Fruit fly (Drosophila melanogaster) whole organism, adult: ENCODE results near the gene obe.

ENCODE experiments used
- CG11617 ChIP-seq: fragments of 200-800 bp; sonication (Bioruptor generic); optimal IDR thresholded peaks from 2 replicates; lab custom pipeline; 2017; ENCODE audit warnings: mild to moderate bottlenecking, missing biosample characterization, missing genetic modification reagents, missing genetic modification characterization
- CG1620 ChIP-seq: fragments of 200-800 bp; sonication (Bioruptor generic); optimal IDR thresholded peaks from 2 replicates; lab custom pipeline; 2016; ENCODE audit warnings: missing biosample characterization, missing genetic modification characterization
- CG33017 ChIP-seq: fragments of 200-800 bp; sonication (Bioruptor generic); optimal IDR thresholded peaks from 2 replicates; lab custom pipeline; 2018; ENCODE audit warnings: missing biosample characterization, mild to moderate bottlenecking, missing genetic modification characterization, moderate library complexity
- Clk ChIP-seq: fragments of 200-800 bp; sonication (Bioruptor generic); optimal IDR thresholded peaks from 2 replicates; lab custom pipeline; 2017; ENCODE audit warnings: missing biosample characterization, missing genetic modification characterization
- Crg-1 ChIP-seq: fragments of 200-800 bp; sonication (Bioruptor generic); optimal IDR thresholded peaks from 2 replicates; lab custom pipeline; 2016; ENCODE audit warnings: missing biosample characterization, missing genetic modification characterization
- Hr96 ChIP-seq: fragments of 200-800 bp; sonication (Bioruptor generic); optimal IDR thresholded peaks from 2 replicates; lab custom pipeline; 2016; ENCODE audit warnings: missing biosample characterization, missing genetic modification characterization
- cic ChIP-seq: fragments of 200-800 bp; sonication (Bioruptor generic); optimal IDR thresholded peaks from 2 replicates; lab custom pipeline; 2017; ENCODE audit warnings: missing biosample characterization, mild to moderate bottlenecking, missing genetic modification characterization, moderate library complexity
- cnc ChIP-seq, 2 experiments: fragments of >200 bp; optimal IDR thresholded peaks; 2 replicates each; lab custom pipeline; 2017
- kay ChIP-seq: fragments of 200-800 bp; sonication (Bioruptor generic); peaks from one replicate; lab custom pipeline; 2016; ENCODE audit warnings: missing biosample characterization, missing genetic modification characterization, borderline replicate concordance
- pad ChIP-seq: fragments of 200-800 bp; sonication (Bioruptor generic); optimal IDR thresholded peaks from 3 replicates; lab custom pipeline; 2017; ENCODE audit warnings: missing biosample characterization, missing genetic modification characterization, mild to moderate bottlenecking, moderate library complexity, missing genetic modification reagents
- tj ChIP-seq: fragments of 200-800 bp; sonication (Bioruptor generic); optimal IDR thresholded peaks from 3 replicates; lab custom pipeline; 2017; ENCODE audit warnings: missing biosample characterization, mild to moderate bottlenecking, missing genetic modification characterization, moderate library complexity

dm6 chr3R:15485296-15485695, 554 bp upstream of the obe start, which contains the start of gene Trissin:
- TF ChIP-seq CG33017 (tag; lab: Kevin White, UChicago) (no peak), Clk (GFP tag; lab: Kevin White, UChicago) (no peak), pad (GFP tag; lab: Kevin White, UChicago) (no peak), cnc (optimal IDR thresholded peaks at IDR 0.05; lab: Kevin White, UChicago) (no peak), CG1620 (GFP tag; lab: Kevin White, UChicago) (no peak), Hr96 (no peak), tj (GFP tag; lab: Kevin White, UChicago) (no peak), kay (GFP tag; lab: Kevin White, UChicago) (no peak), Crg-1 (GFP tag; lab: Kevin White, UChicago) (no peak), CG11617 (GFP tag; lab: Kevin White, UChicago) (no peak), cic (no peak)
